Worm (Caenorhabditis elegans) whole organism, late embryonic: ENCODE measurements around the gene klf-3.

Source experiments
- C38D4.7 ChIP-seq: fragments of 200-800 bp; sonication (Bioruptor generic); optimal IDR thresholded peaks from 2 replicates; lab custom pipeline; 2018; ENCODE audit warnings: mild to moderate bottlenecking, missing genetic modification characterization, moderate library complexity, missing compliant biosample characterization
- eyg-1 ChIP-seq: sonication (generic microtip); optimal IDR thresholded peaks from 2 replicates; lab custom pipeline; 2016; ENCODE audit warnings: missing genotype, missing genetic modification characterization, missing compliant biosample characterization
- hlh-13 ChIP-seq: fragments of 200-800 bp; sonication (Bioruptor generic); optimal IDR thresholded peaks from 2 replicates; lab custom pipeline; 2018; ENCODE audit warnings: mild to moderate bottlenecking, missing genetic modification characterization, missing compliant biosample characterization
- hlh-15 ChIP-seq: sonication (generic microtip); optimal IDR thresholded peaks from 2 replicates; lab custom pipeline; 2016; ENCODE audit warnings: missing genetic modification characterization, missing compliant biosample characterization
- hlh-30 ChIP-seq: sonication (generic microtip); optimal IDR thresholded peaks from 2 replicates; lab custom pipeline; 2017; ENCODE audit warnings: antibody characterized with exemption, missing genetic modification characterization, missing compliant biosample characterization; ENCODE audit not compliant: insufficient read depth

ce11 chrII:6600973-6601372 lies 15.7 kb upstream of the klf-3 start, which contains the start of gene vps-33.2:
- no peak for TF ChIP-seq eyg-1 (tag; lab: Kevin White, UChicago)
- TF ChIP-seq hlh-30 (tag; lab: Kevin White, UChicago) = no peak
- no peak for TF ChIP-seq hlh-15 (tag; lab: Kevin White, UChicago)
- no peak for TF ChIP-seq C38D4.7 (GFP tag; lab: Kevin White, UChicago)
- TF ChIP-seq hlh-13 (GFP tag; lab: Kevin White, UChicago) = no peak
